Worm (Caenorhabditis elegans) whole organism, midembryonic: ENCODE data around the gene chil-12.

Experiments
- T22C8.4 ChIP-seq: fragments of 200-800 bp; sonication (Bioruptor generic); IDR thresholded peaks from 2 replicates; pipeline ENCODE4 v1.3.6; 2022; ENCODE audit warnings: missing genetic modification characterization, missing compliant biosample characterization
- cog-1 ChIP-seq: sonication (generic microtip); optimal IDR thresholded peaks from 2 replicates; lab custom pipeline; 2016; ENCODE audit warnings: missing genetic modification characterization, missing compliant biosample characterization
- flt-1 ChIP-seq: fragments of 200-800 bp; sonication (Bioruptor generic); IDR thresholded peaks from 2 replicates; pipeline ENCODE4 v1.3.6; 2022; ENCODE audit warnings: missing genetic modification characterization, missing compliant biosample characterization
- klf-2 ChIP-seq: fragments of 200-800 bp; sonication (Bioruptor generic); conservative IDR thresholded peaks from 2 replicates; pipeline ENCODE4 v1.3.6; 2022; ENCODE audit warnings: missing genetic modification reagents, missing genetic modification characterization, missing compliant biosample characterization
- med-1 ChIP-seq: sonication (generic microtip); optimal IDR thresholded peaks from 2 replicates; lab custom pipeline; 2017; ENCODE audit warnings: missing genetic modification characterization, mild to moderate bottlenecking, missing compliant biosample characterization, antibody characterized with exemption, missing genetic modification reagents; ENCODE audit not compliant: insufficient read depth
- ref-1 ChIP-seq: fragments of 200-800 bp; sonication (Bioruptor generic); conservative IDR thresholded peaks from 2 replicates; pipeline ENCODE4 v1.3.6; 2022; ENCODE audit warnings: missing genetic modification reagents, missing genetic modification characterization, missing compliant biosample characterization
- tab-1 ChIP-seq: fragments of 200-800 bp; sonication (Bioruptor generic); IDR thresholded peaks from 2 replicates; pipeline ENCODE4 v1.3.6; 2022; ENCODE audit warnings: missing genetic modification characterization, missing compliant biosample characterization
- ztf-23 ChIP-seq: fragments of 200-800 bp; sonication (Bioruptor generic); IDR thresholded peaks from 2 replicates; pipeline ENCODE4 v1.3.6; 2022; ENCODE audit warnings: missing genetic modification reagents, missing genetic modification characterization, missing compliant biosample characterization
- ztf-29 ChIP-seq: fragments of 200-800 bp; sonication (Bioruptor generic); IDR thresholded peaks from 2 replicates; pipeline ENCODE4 v1.3.6; 2022; ENCODE audit warnings: missing genetic modification reagents, missing genetic modification characterization, missing compliant biosample characterization

chil-12 gene

ce11 chrV:15221330-15221729 lies 20.0 kb upstream of the chil-12 start, which contains the start of gene irld-25:
Gene irld-25, plus strand, starts transcription at chrV:15221630.
- TF ChIP-seq ztf-29 = no peak
- TF ChIP-seq T22C8.4 (GFP tag; lab: Robert Waterston, UW) = no peak
- no peak for TF ChIP-seq cog-1

- TF ChIP-seq T22C8.4 (GFP tag; lab: Robert Waterston, UW) (no peak), ztf-23 (no peak), flt-1 (GFP tag; lab: Robert Waterston, UW) (no peak), cog-1 (no peak), klf-2 (GFP tag; lab: Robert Waterston, UW) (no peak), ref-1 (GFP tag; lab: Robert Waterston, UW) (no peak), ztf-29 (no peak), med-1 (GFP tag; lab: Kevin White, UChicago) (no peak), tab-1 (GFP tag; lab: Robert Waterston, UW) (no peak)
Measured at ce11 chrV:15223668-15224067, 17.7 kb upstream of the chil-12 start, which contains the start of gene srw-24. Gene srw-24, plus strand, starts transcription at chrV:15223968.

ce11 chrV:15225650-15226049 lies 15.7 kb upstream of the chil-12 start, which contains the start of gene srw-14:
Gene srw-14, plus strand, starts transcription at chrV:15225950.
- no peak for TF ChIP-seq ref-1 (GFP tag; lab: Robert Waterston, UW)
- no peak for TF ChIP-seq med-1 (GFP tag; lab: Kevin White, UChicago)
- no peak for TF ChIP-seq flt-1 (GFP tag; lab: Robert Waterston, UW)
- TF ChIP-seq klf-2 (GFP tag; lab: Robert Waterston, UW) = no peak
- TF ChIP-seq cog-1 = no peak
- TF ChIP-seq T22C8.4 (GFP tag; lab: Robert Waterston, UW) = no peak
- TF ChIP-seq ztf-29 = no peak
- no peak for TF ChIP-seq ztf-23
- TF ChIP-seq tab-1 (GFP tag; lab: Robert Waterston, UW) = no peak

- TF ChIP-seq flt-1 (GFP tag; lab: Robert Waterston, UW) = no peak
- no peak for TF ChIP-seq T22C8.4 (GFP tag; lab: Robert Waterston, UW)
- no peak for TF ChIP-seq tab-1 (GFP tag; lab: Robert Waterston, UW)
- TF ChIP-seq ztf-29 = no peak
- TF ChIP-seq cog-1 = no peak
- no peak for TF ChIP-seq med-1 (GFP tag; lab: Kevin White, UChicago)
- TF ChIP-seq ref-1 (GFP tag; lab: Robert Waterston, UW) = no peak
- TF ChIP-seq ztf-23 = no peak
- TF ChIP-seq klf-2 (GFP tag; lab: Robert Waterston, UW) = no peak
Measured at ce11 chrV:15226206-15226605, 15.2 kb upstream of the chil-12 start.

ce11 chrV:15230243-15230642 lies 11.1 kb upstream of the chil-12 start, which contains the start of gene srw-15:
Gene srw-15, plus strand, starts transcription at chrV:15230543.
- TF ChIP-seq klf-2 (GFP tag; lab: Robert Waterston, UW) = no peak
- TF ChIP-seq flt-1 (GFP tag; lab: Robert Waterston, UW) = no peak
- no peak for TF ChIP-seq cog-1
- no peak for TF ChIP-seq ref-1 (GFP tag; lab: Robert Waterston, UW)
- TF ChIP-seq T22C8.4 (GFP tag; lab: Robert Waterston, UW) = no peak
- TF ChIP-seq med-1 (GFP tag; lab: Kevin White, UChicago) = no peak
- no peak for TF ChIP-seq ztf-23
- no peak for TF ChIP-seq ztf-29
- no peak for TF ChIP-seq tab-1 (GFP tag; lab: Robert Waterston, UW)

- TF ChIP-seq cog-1 (no peak), T22C8.4 (GFP tag; lab: Robert Waterston, UW) (no peak), ztf-23 (no peak), tab-1 (GFP tag; lab: Robert Waterston, UW) (no peak), ztf-29 (no peak), klf-2 (GFP tag; lab: Robert Waterston, UW) (no peak), flt-1 (GFP tag; lab: Robert Waterston, UW) (no peak), ref-1 (GFP tag; lab: Robert Waterston, UW) (no peak)
Measured at ce11 chrV:15232200-15232599, 9.2 kb upstream of the chil-12 start, which contains the start of gene srw-13. Gene srw-13, plus strand, starts transcription at chrV:15232500.

- TF ChIP-seq ztf-23 (no peak), tab-1 (GFP tag; lab: Robert Waterston, UW) (no peak), T22C8.4 (GFP tag; lab: Robert Waterston, UW) (no peak), ztf-29 (no peak), med-1 (GFP tag; lab: Kevin White, UChicago) (no peak), cog-1 (no peak), flt-1 (GFP tag; lab: Robert Waterston, UW) (no peak), ref-1 (GFP tag; lab: Robert Waterston, UW) (no peak), klf-2 (GFP tag; lab: Robert Waterston, UW) (no peak)
Measured at ce11 chrV:15235661-15236060, 5.7 kb upstream of the chil-12 start, which contains the start of gene nhr-164. Gene nhr-164, minus strand, starts transcription at chrV:15235761.

ce11 chrV:15238552-15238951 lies 2.8 kb upstream of the chil-12 start, which contains the start of gene srw-12:
Gene srw-12, minus strand, starts transcription at chrV:15238652.
- TF ChIP-seq med-1 (GFP tag; lab: Kevin White, UChicago) = no peak
- TF ChIP-seq cog-1 = no peak
- TF ChIP-seq ref-1 (GFP tag; lab: Robert Waterston, UW) = no peak
- TF ChIP-seq tab-1 (GFP tag; lab: Robert Waterston, UW) = no peak
- no peak for TF ChIP-seq klf-2 (GFP tag; lab: Robert Waterston, UW)
- no peak for TF ChIP-seq T22C8.4 (GFP tag; lab: Robert Waterston, UW)
- no peak for TF ChIP-seq flt-1 (GFP tag; lab: Robert Waterston, UW)
- no peak for TF ChIP-seq ztf-23
- TF ChIP-seq ztf-29 = no peak

ce11 chrV:15240215-15240614 lies 1.1 kb upstream of the chil-12 start, which contains the start of gene srw-11:
Gene srw-11, minus strand, starts transcription at chrV:15240315.
- no peak for TF ChIP-seq cog-1
- TF ChIP-seq ztf-29 = no peak
- no peak for TF ChIP-seq ztf-23
- no peak for TF ChIP-seq flt-1 (GFP tag; lab: Robert Waterston, UW)
- no peak for TF ChIP-seq T22C8.4 (GFP tag; lab: Robert Waterston, UW)
- no peak for TF ChIP-seq ref-1 (GFP tag; lab: Robert Waterston, UW)
- TF ChIP-seq tab-1 (GFP tag; lab: Robert Waterston, UW) = no peak

ce11 chrV:15244456-15244855 lies 3.1 kb downstream of the chil-12 start, which contains the start of gene kin-30:
Gene kin-30, plus strand, starts transcription at chrV:15244756.
- TF ChIP-seq tab-1 (GFP tag; lab: Robert Waterston, UW) = no peak
- no peak for TF ChIP-seq T22C8.4 (GFP tag; lab: Robert Waterston, UW)
